Fruit fly (Drosophila melanogaster) whole organism: ENCODE results near the gene CG16825.

Experiments
- Dll ChIP-seq: fragments of >200 bp; optimal IDR thresholded peaks from 2 replicates; lab custom pipeline; 2017
- EcR ChIP-seq, 2 experiments: fragments of >200 bp; optimal IDR thresholded peaks; 2 replicates each; lab custom pipeline; 2017; ENCODE audit warnings: missing biosample characterization in 2 of 2, missing genetic modification characterization in 2 of 2, missing genetic modification reagents in 2 of 2
- pan ChIP-seq: fragments of >200 bp; optimal IDR thresholded peaks from 2 replicates; lab custom pipeline; 2017
- psq ChIP-seq: fragments of >200 bp; optimal IDR thresholded peaks from 2 replicates; lab custom pipeline; 2017
- usp ChIP-seq: fragments of >200 bp; optimal IDR thresholded peaks from 2 replicates; lab custom pipeline; 2017; ENCODE audit warnings: missing biosample characterization, missing genetic modification characterization, mixed read lengths

DNA sequence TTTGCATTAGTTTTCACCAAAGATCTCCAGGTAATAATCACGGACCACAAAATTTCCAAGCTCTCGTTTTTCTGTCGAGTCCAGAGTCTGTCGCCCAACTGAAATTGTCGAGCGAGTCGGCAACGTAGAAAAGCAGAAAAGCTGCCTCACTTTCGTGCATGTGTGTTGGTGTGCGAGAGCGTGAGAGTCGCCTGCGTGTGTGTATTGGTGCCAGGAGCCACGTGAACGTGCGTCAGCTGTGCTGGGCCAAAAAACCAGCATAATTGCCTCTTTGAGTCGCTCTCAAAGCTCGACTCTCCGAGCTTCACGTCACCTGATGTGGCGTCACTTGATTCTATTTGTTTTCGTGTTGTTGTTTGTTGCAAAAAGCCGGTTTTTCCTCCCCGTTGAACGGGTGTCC, 26.4 kb downstream of the CG16825 start, which contains the start of gene hbt:
- TF ChIP-seq psq (lab: Kevin White, UChicago) (no peak), usp (GFP tag; lab: Kevin White, UChicago) (no peak), EcR (GFP tag; optimal IDR thresholded peaks at IDR 0.05; lab: Kevin White, UChicago) (no peak), Dll (no peak), pan (lab: Kevin White, UChicago) (no peak)
